Fruit fly (Drosophila melanogaster) whole organism, embryonic: ENCODE results near the gene rk.

Experiments used
- Atf6 ChIP-seq: fragments of 200-800 bp; sonication (Bioruptor generic); IDR thresholded peaks from 2 replicates; pipeline ENCODE4 v1.3.6; 2022; ENCODE audit warnings: missing biosample characterization, missing genetic modification characterization
- CG10366 ChIP-seq: fragments of 200-800 bp; sonication (Bioruptor generic); IDR thresholded peaks from 2 replicates; pipeline ENCODE4 v1.3.6; 2022; ENCODE audit warnings: missing biosample characterization, missing genetic modification characterization
- CG10462 ChIP-seq: fragments of 200-800 bp; sonication (Bioruptor generic); optimal IDR thresholded peaks from 2 replicates; lab custom pipeline; 2016; ENCODE audit warnings: missing biosample characterization, missing genetic modification characterization
- CG12071 ChIP-seq: fragments of 200-800 bp; sonication (Bioruptor generic); optimal IDR thresholded peaks from 3 replicates; lab custom pipeline; 2018; ENCODE audit warnings: missing biosample characterization, mild to moderate bottlenecking, missing genetic modification characterization
- CG12769 ChIP-seq: fragments of 200-800 bp; sonication (Bioruptor generic); optimal IDR thresholded peaks from 2 replicates; lab custom pipeline; 2019; ENCODE audit warnings: missing biosample characterization, mild to moderate bottlenecking, missing genetic modification characterization, moderate library complexity
- CG13287 ChIP-seq: fragments of 200-800 bp; sonication (Bioruptor generic); IDR thresholded peaks from 2 replicates; pipeline ENCODE4 v1.3.6; 2022; ENCODE audit warnings: missing biosample characterization, missing genetic modification characterization; ENCODE audit not compliant: partially characterized antibody
- CG16815 ChIP-seq: fragments of 200-800 bp; sonication (Bioruptor generic); optimal IDR thresholded peaks from 3 replicates; lab custom pipeline; 2017; ENCODE audit warnings: missing biosample characterization, mild to moderate bottlenecking, missing genetic modification characterization
- CG17829 ChIP-seq: fragments of 200-800 bp; optimal IDR thresholded peaks from 2 replicates; lab custom pipeline; 2019; ENCODE audit warnings: missing biosample characterization, mild to moderate bottlenecking, missing genetic modification characterization, moderate library complexity
- CG3838 ChIP-seq: fragments of 200-800 bp; sonication (Bioruptor generic); optimal IDR thresholded peaks from 3 replicates; lab custom pipeline; 2016; ENCODE audit warnings: missing biosample characterization, missing genetic modification characterization
- CG4404 ChIP-seq: fragments of 200-800 bp; sonication (Bioruptor generic); IDR thresholded peaks from 2 replicates; pipeline ENCODE4 v1.3.6; 2022; ENCODE audit warnings: missing biosample characterization, missing genetic modification characterization
- CG5180 ChIP-seq: fragments of 200-800 bp; sonication (Bioruptor generic); optimal IDR thresholded peaks from 3 replicates; lab custom pipeline; 2017; ENCODE audit warnings: missing biosample characterization, missing genetic modification characterization, mild to moderate bottlenecking, moderate library complexity, missing genetic modification reagents
- CG6654 ChIP-seq: fragments of 200-800 bp; sonication (Bioruptor generic); optimal IDR thresholded peaks from 2 replicates; lab custom pipeline; 2017; ENCODE audit warnings: missing biosample characterization, mild to moderate bottlenecking, missing genetic modification characterization
- CG7556 ChIP-seq: fragments of 200-800 bp; sonication (Bioruptor generic); optimal IDR thresholded peaks from 2 replicates; lab custom pipeline; 2017; ENCODE audit warnings: missing biosample characterization, mild to moderate bottlenecking, missing genetic modification characterization
- CG7745 ChIP-seq: fragments of 200-800 bp; sonication (Bioruptor generic); optimal IDR thresholded peaks from 2 replicates; lab custom pipeline; 2018; ENCODE audit warnings: missing biosample characterization, mild to moderate bottlenecking, missing genetic modification characterization, moderate library complexity
- CG9609 ChIP-seq: fragments of 200-800 bp; sonication (Bioruptor generic); optimal IDR thresholded peaks from 3 replicates; lab custom pipeline; 2016; ENCODE audit warnings: missing biosample characterization, missing genetic modification characterization
- CG9727 ChIP-seq: fragments of 200-800 bp; sonication (Bioruptor generic); optimal IDR thresholded peaks from 3 replicates; lab custom pipeline; 2017; ENCODE audit warnings: missing biosample characterization, mild to moderate bottlenecking, missing genetic modification characterization
- Chrac-16 ChIP-seq: fragments of 200-800 bp; sonication (Bioruptor generic); optimal IDR thresholded peaks from 3 replicates; lab custom pipeline; 2016; ENCODE audit warnings: missing biosample characterization, missing genetic modification characterization
- E2f2 ChIP-seq: fragments of 200-800 bp; sonication (Bioruptor generic); IDR thresholded peaks from 2 replicates; pipeline ENCODE4 v1.3.6; 2022; ENCODE audit warnings: missing biosample characterization, missing genetic modification characterization
- Ets65A ChIP-seq: fragments of 200-800 bp; sonication (Bioruptor generic); peaks from one replicate; lab custom pipeline; 2016; ENCODE audit warnings: missing biosample characterization, missing genetic modification characterization
- Hmr ChIP-seq: fragments of 200-800 bp; sonication (Bioruptor generic); optimal IDR thresholded peaks from 3 replicates; lab custom pipeline; 2017; ENCODE audit warnings: mild to moderate bottlenecking, missing biosample characterization, missing genetic modification reagents, missing genetic modification characterization
- Hr51 ChIP-seq, 2 experiments: fragments of 200-800 bp; sonication (Bioruptor generic); optimal IDR thresholded peaks; 2 replicates in 1 of 2; 3 replicates in 1 of 2; lab custom pipeline; 2016 to 2018; ENCODE audit warnings: missing biosample characterization in 2 of 2, missing genetic modification characterization in 2 of 2, mild to moderate bottlenecking in 1 of 2, moderate library complexity in 1 of 2
- Kr ChIP-seq: fragments of 200-800 bp; sonication (Bioruptor generic); optimal IDR thresholded peaks from 2 replicates; lab custom pipeline; 2017; ENCODE audit warnings: missing biosample characterization, mild to moderate bottlenecking, missing genetic modification characterization
- Lhr ChIP-seq: fragments of 200-800 bp; sonication (Bioruptor generic); optimal IDR thresholded peaks from 3 replicates; lab custom pipeline; 2017; ENCODE audit warnings: mild to moderate bottlenecking, missing biosample characterization, missing genetic modification reagents, missing genetic modification characterization
- MTF-1 ChIP-seq: fragments of 200-800 bp; sonication (Bioruptor generic); optimal IDR thresholded peaks from 2 replicates; lab custom pipeline; 2018; ENCODE audit warnings: missing biosample characterization, mild to moderate bottlenecking, missing genetic modification characterization, borderline replicate concordance
- Med ChIP-seq: fragments of 200-800 bp; sonication (Bioruptor generic); peaks from one replicate; lab custom pipeline; 2016; ENCODE audit warnings: missing biosample characterization, missing genetic modification characterization, mild to moderate bottlenecking, inconsistent platforms, moderate library complexity
- NC2α ChIP-seq: fragments of 200-800 bp; sonication (Bioruptor generic); optimal IDR thresholded peaks from 2 replicates; lab custom pipeline; 2016; ENCODE audit warnings: missing biosample characterization, missing genetic modification characterization
- NK7.1 ChIP-seq: fragments of 200-800 bp; sonication (Bioruptor generic); optimal IDR thresholded peaks from 3 replicates; lab custom pipeline; 2016; ENCODE audit warnings: missing biosample characterization, missing genetic modification characterization
- Rfx ChIP-seq: fragments of 200-800 bp; sonication (Bioruptor generic); IDR thresholded peaks from 2 replicates; pipeline ENCODE4 v1.3.6; 2022; ENCODE audit warnings: missing biosample characterization, missing genetic modification characterization
- Stat92E ChIP-seq, 3 experiments: fragments of >200 bp in 2 of 3; fragments of 200-800 bp in 1 of 3; sonication (Bioruptor generic) in 1 of 3; optimal IDR thresholded peaks; 2 replicates each; lab custom pipeline; 2017 to 2019; ENCODE audit warnings: missing biosample characterization in 3 of 3, missing genetic modification characterization in 3 of 3, mild to moderate bottlenecking in 1 of 3, moderate library complexity in 1 of 3
- cas ChIP-seq: fragments of 200-800 bp; sonication (Bioruptor generic); IDR thresholded peaks from 2 replicates; pipeline ENCODE4 v1.3.6; 2022; ENCODE audit warnings: missing biosample characterization, missing genetic modification characterization
- caup ChIP-seq: fragments of 200-800 bp; sonication (Bioruptor generic); optimal IDR thresholded peaks from 3 replicates; lab custom pipeline; 2017; ENCODE audit warnings: missing biosample characterization, mild to moderate bottlenecking, missing genetic modification characterization, moderate library complexity; ENCODE audit not compliant: severe bottlenecking
- chinmo ChIP-seq: fragments of 200-800 bp; sonication (Bioruptor generic); IDR thresholded peaks from 4 replicates; pipeline ENCODE4 v1.3.6; 2022; ENCODE audit warnings: missing biosample characterization, missing genetic modification characterization; ENCODE audit not compliant: partially characterized antibody
- chm ChIP-seq: fragments of 200-800 bp; sonication (Bioruptor generic); IDR thresholded peaks from 2 replicates; pipeline ENCODE4 v1.3.6; 2022; ENCODE audit warnings: missing biosample characterization, missing genetic modification characterization
- dmrt99B ChIP-seq: fragments of 200-800 bp; sonication (Bioruptor generic); optimal IDR thresholded peaks from 2 replicates; lab custom pipeline; 2018; ENCODE audit warnings: missing biosample characterization, mild to moderate bottlenecking, missing genetic modification characterization, moderate library complexity
- en ChIP-seq: fragments of 200-800 bp; sonication (Bioruptor generic); optimal IDR thresholded peaks from 2 replicates; lab custom pipeline; 2016; ENCODE audit warnings: missing biosample characterization, missing genetic modification characterization
- ewg ChIP-seq: fragments of 200-800 bp; sonication (Bioruptor generic); optimal IDR thresholded peaks from 3 replicates; lab custom pipeline; 2017; ENCODE audit warnings: mild to moderate bottlenecking, missing biosample characterization, missing genetic modification reagents, missing genetic modification characterization
- fru ChIP-seq: fragments of >200 bp; optimal IDR thresholded peaks from 2 replicates; lab custom pipeline; 2017
- ftz-f1 ChIP-seq: fragments of 200-800 bp; sonication (Bioruptor generic); optimal IDR thresholded peaks from 2 replicates; lab custom pipeline; 2016; ENCODE audit warnings: missing biosample characterization, missing genetic modification characterization
- grau ChIP-seq: fragments of 200-800 bp; optimal IDR thresholded peaks from 3 replicates; lab custom pipeline; 2019; ENCODE audit warnings: missing biosample characterization, mild to moderate bottlenecking, missing genetic modification characterization, moderate library complexity
- mam ChIP-seq: fragments of 200-800 bp; sonication (Bioruptor generic); optimal IDR thresholded peaks from 3 replicates; lab custom pipeline; 2016; ENCODE audit warnings: missing biosample characterization, missing genetic modification characterization
- pb ChIP-seq: fragments of 200-800 bp; sonication (Bioruptor generic); optimal IDR thresholded peaks from 3 replicates; lab custom pipeline; 2016; ENCODE audit warnings: missing biosample characterization, missing genetic modification characterization
- pros ChIP-seq: fragments of 200-800 bp; sonication (Bioruptor generic); optimal IDR thresholded peaks from 3 replicates; lab custom pipeline; 2019; ENCODE audit warnings: missing biosample characterization, mild to moderate bottlenecking, missing genetic modification characterization, moderate library complexity
- repo ChIP-seq: fragments of 200-800 bp; sonication (Bioruptor generic); optimal IDR thresholded peaks from 2 replicates; lab custom pipeline; 2016; ENCODE audit warnings: missing biosample characterization, missing genetic modification characterization
- scrt ChIP-seq: fragments of 200-800 bp; sonication (Bioruptor generic); optimal IDR thresholded peaks from 2 replicates; lab custom pipeline; 2018; ENCODE audit warnings: missing biosample characterization, mild to moderate bottlenecking, missing genetic modification characterization, moderate library complexity
- sima ChIP-seq: fragments of 200-800 bp; sonication (Bioruptor generic); optimal IDR thresholded peaks from 2 replicates; lab custom pipeline; 2016; ENCODE audit warnings: missing biosample characterization, missing genetic modification characterization
- sisA ChIP-seq: fragments of 200-800 bp; sonication (Bioruptor generic); IDR thresholded peaks from 2 replicates; pipeline ENCODE4 v1.3.6; 2022; ENCODE audit warnings: missing biosample characterization, missing genetic modification characterization
- sr ChIP-seq: fragments of 200-800 bp; sonication (Bioruptor generic); IDR thresholded peaks from 3 replicates; pipeline ENCODE4 v1.3.6; 2022; ENCODE audit warnings: missing biosample characterization, missing genetic modification characterization
- sug ChIP-seq: fragments of 200-800 bp; optimal IDR thresholded peaks from 2 replicates; lab custom pipeline; 2019; ENCODE audit warnings: missing biosample characterization, mild to moderate bottlenecking, missing genetic modification characterization, moderate library complexity
- trh ChIP-seq: fragments of 200-800 bp; sonication (Bioruptor generic); optimal IDR thresholded peaks from 2 replicates; lab custom pipeline; 2016; ENCODE audit warnings: missing biosample characterization, missing genetic modification characterization
- unpg ChIP-seq: fragments of 200-800 bp; sonication (Bioruptor generic); optimal IDR thresholded peaks from 3 replicates; lab custom pipeline; 2018; ENCODE audit warnings: missing biosample characterization, mild to moderate bottlenecking, missing genetic modification characterization, moderate library complexity

Gene rk

DNA sequence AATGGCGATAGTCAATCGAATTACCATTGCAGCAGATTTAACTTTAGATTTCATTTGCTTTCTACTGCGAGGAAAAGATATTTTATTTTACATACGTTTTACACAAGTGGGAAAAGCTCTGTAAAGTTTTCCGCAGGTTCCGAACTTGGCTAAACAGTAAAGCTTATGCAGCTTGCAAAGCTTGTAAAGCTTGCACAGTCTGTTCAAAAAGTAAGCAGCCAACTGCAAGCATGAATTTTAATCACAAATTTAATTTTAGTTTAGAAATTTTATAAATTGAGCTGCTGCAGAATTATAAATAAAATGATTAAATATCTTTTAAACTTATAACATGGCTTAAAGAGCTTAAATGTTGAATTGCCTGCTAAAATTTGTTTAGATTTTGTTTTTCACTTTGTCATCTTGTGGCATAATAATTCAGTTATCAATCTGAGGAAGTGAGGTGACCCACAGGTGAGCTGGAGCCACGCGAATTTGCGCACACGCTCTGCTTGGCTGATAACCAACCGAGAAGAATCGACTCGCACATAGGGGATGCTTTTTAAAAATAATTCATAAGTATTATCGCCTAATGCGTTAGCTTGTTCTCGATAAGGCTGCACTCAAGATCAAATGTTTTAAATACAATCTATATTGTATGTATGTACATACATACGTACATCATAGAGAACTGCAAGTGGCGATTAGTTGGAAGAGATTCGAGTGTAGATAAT lies 10.7 kb upstream of the rk start (continued):
- TF ChIP-seq CG6654 (GFP tag; lab: Kevin White, UChicago): no peak
- TF ChIP-seq CG7745 (tag; lab: Kevin White, UChicago): no peak
- peak; percentile 1 for TF ChIP-seq CG5180
- peak; percentile 54 for TF ChIP-seq Ets65A (GFP tag; lab: Kevin White, UChicago)
- peak; percentile 39; the same call in 1 of the 2 replicates for TF ChIP-seq CG13287 (GFP tag; lab: Robert Waterston, UW)
- TF ChIP-seq NC2α (GFP tag; lab: Kevin White, UChicago): no peak
- TF ChIP-seq Chrac-16 (GFP tag; lab: Kevin White, UChicago): no peak
- TF ChIP-seq NK7.1 (GFP tag; lab: Kevin White, UChicago): no peak
- peak; percentile 39 for TF ChIP-seq Hmr
- peak; percentile 49 for TF ChIP-seq dmrt99B (tag; lab: Kevin White, UChicago)
- TF ChIP-seq CG3838 (GFP tag; lab: Kevin White, UChicago): no peak
- no peak; the same call in 1 of the 2 replicates for TF ChIP-seq chm (GFP tag; lab: Robert Waterston, UW)
- TF ChIP-seq pros (GFP tag; lab: Kevin White, UChicago): no peak
- TF ChIP-seq CG16815 (GFP tag; lab: Kevin White, UChicago): no peak
- TF ChIP-seq CG12769 (tag; lab: Kevin White, UChicago): no peak
- no peak for TF ChIP-seq CG17829
- TF ChIP-seq pb (GFP tag; lab: Kevin White, UChicago): no peak
- TF ChIP-seq grau: no peak
- no peak for TF ChIP-seq CG9727 (GFP tag; lab: Kevin White, UChicago)
- TF ChIP-seq en: no peak
- TF ChIP-seq sisA (GFP tag; lab: Robert Waterston, UW): no peak; the same call in 1 of the 2 replicates
- TF ChIP-seq sug (tag; lab: Kevin White, UChicago): peak; percentile 41
- no peak for TF ChIP-seq unpg (GFP tag; lab: Kevin White, UChicago)
- no peak for TF ChIP-seq CG9609 (GFP tag; lab: Kevin White, UChicago)
- no peak for TF ChIP-seq CG4404 (GFP tag; lab: Robert Waterston, UW)
- no peak for TF ChIP-seq Stat92E (GFP tag; optimal IDR thresholded peaks at IDR 0.05; lab: Kevin White, UChicago)
- no peak for TF ChIP-seq CG10462 (GFP tag; lab: Kevin White, UChicago)
- no peak for TF ChIP-seq sr
- TF ChIP-seq sima (GFP tag; lab: Kevin White, UChicago): no peak
- TF ChIP-seq Med (GFP tag; lab: Kevin White, UChicago): peak; percentile 88
- no peak for TF ChIP-seq CG12071 (GFP tag; lab: Kevin White, UChicago)
- TF ChIP-seq CG7556: no peak
- peak; percentile 75 for TF ChIP-seq Atf6 (GFP tag; lab: Robert Waterston, UW)
- peak; percentile 22 for TF ChIP-seq mam
- TF ChIP-seq scrt (GFP tag; lab: Kevin White, UChicago): peak; percentile 27
- TF ChIP-seq trh: no peak
- TF ChIP-seq Kr (GFP tag; lab: Kevin White, UChicago): no peak
- peak; percentile 48 for TF ChIP-seq CG10366 (GFP tag; lab: Robert Waterston, UW)
- TF ChIP-seq Rfx (GFP tag; lab: Robert Waterston, UW): peak; percentile 83
- TF ChIP-seq E2f2 (GFP tag; lab: Robert Waterston, UW): peak; percentile 39; the same call in 1 of the 2 replicates
- no peak for TF ChIP-seq caup (GFP tag; lab: Kevin White, UChicago)
- no peak for TF ChIP-seq cas (GFP tag; lab: Robert Waterston, UW)
- no peak for TF ChIP-seq ftz-f1 (GFP tag; lab: Kevin White, UChicago)
- TF ChIP-seq ewg (GFP tag; lab: Kevin White, UChicago): no peak
- TF ChIP-seq fru (lab: Kevin White, UChicago): no peak
- no peak for TF ChIP-seq MTF-1 (GFP tag; lab: Kevin White, UChicago)
- TF ChIP-seq chinmo: no peak
- TF ChIP-seq Lhr (GFP tag; lab: Kevin White, UChicago): peak; percentile 4
- TF ChIP-seq repo (GFP tag; lab: Kevin White, UChicago): no peak
- peak in 1 of 2 experiments; percentile 50 for TF ChIP-seq Hr51 (GFP tag; optimal IDR thresholded peaks at IDR 0.05; lab: Kevin White, UChicago)
